Worm (Caenorhabditis elegans) whole organism, midembryonic: ENCODE data around the gene rpn-2.

Source experiments
- T22C8.4 ChIP-seq: fragments of 200-800 bp; sonication (Bioruptor generic); IDR thresholded peaks from 2 replicates; pipeline ENCODE4 v1.3.6; 2022; ENCODE audit warnings: missing genetic modification characterization, missing compliant biosample characterization
- cog-1 ChIP-seq: sonication (generic microtip); optimal IDR thresholded peaks from 2 replicates; lab custom pipeline; 2016; ENCODE audit warnings: missing genetic modification characterization, missing compliant biosample characterization
- klf-2 ChIP-seq: fragments of 200-800 bp; sonication (Bioruptor generic); conservative IDR thresholded peaks from 2 replicates; pipeline ENCODE4 v1.3.6; 2022; ENCODE audit warnings: missing genetic modification reagents, missing genetic modification characterization, missing compliant biosample characterization
- med-1 ChIP-seq: sonication (generic microtip); optimal IDR thresholded peaks from 2 replicates; lab custom pipeline; 2017; ENCODE audit warnings: missing genetic modification characterization, mild to moderate bottlenecking, missing compliant biosample characterization, antibody characterized with exemption, missing genetic modification reagents; ENCODE audit not compliant: insufficient read depth
- ref-1 ChIP-seq: fragments of 200-800 bp; sonication (Bioruptor generic); conservative IDR thresholded peaks from 2 replicates; pipeline ENCODE4 v1.3.6; 2022; ENCODE audit warnings: missing genetic modification reagents, missing genetic modification characterization, missing compliant biosample characterization

ce11 chrIII:6208984-6209383 is 10.0 kb downstream of the rpn-2 start, which contains the start of gene C23G10.1:
- no peak for TF ChIP-seq cog-1 (tag; lab: Kevin White, UChicago)
- no peak for TF ChIP-seq med-1
- no peak for TF ChIP-seq T22C8.4
- no peak for TF ChIP-seq klf-2 (GFP tag; lab: Robert Waterston, UW)
- no peak for TF ChIP-seq ref-1
